Worm (Caenorhabditis elegans): ENCODE data around the gene nspc-5.

ce11 chrX:8489886-8490285, 48.6 kb upstream of the nspc-5 start:
- TF ChIP-seq nhr-120 (GFP tag; IDR thresholded peaks at IDR 0.05) (no peak), ZK185.1 (tag; optimal IDR thresholded peaks at IDR 0.05; ENCODE audit: poor library complexity, severe bottlenecking) (no peak)
